Worm (Caenorhabditis elegans) whole organism, midembryonic: Measurements from ENCODE around the gene srh-245.

Experiments used
- T22C8.4 ChIP-seq: fragments of 200-800 bp; sonication (Bioruptor generic); IDR thresholded peaks from 2 replicates; pipeline ENCODE4 v1.3.6; 2022; ENCODE audit warnings: missing genetic modification characterization, missing compliant biosample characterization
- cog-1 ChIP-seq: sonication (generic microtip); optimal IDR thresholded peaks from 2 replicates; lab custom pipeline; 2016; ENCODE audit warnings: missing genetic modification characterization, missing compliant biosample characterization
- flt-1 ChIP-seq: fragments of 200-800 bp; sonication (Bioruptor generic); IDR thresholded peaks from 2 replicates; pipeline ENCODE4 v1.3.6; 2022; ENCODE audit warnings: missing genetic modification characterization, missing compliant biosample characterization
- klf-2 ChIP-seq: fragments of 200-800 bp; sonication (Bioruptor generic); conservative IDR thresholded peaks from 2 replicates; pipeline ENCODE4 v1.3.6; 2022; ENCODE audit warnings: missing genetic modification reagents, missing genetic modification characterization, missing compliant biosample characterization
- med-1 ChIP-seq: sonication (generic microtip); optimal IDR thresholded peaks from 2 replicates; lab custom pipeline; 2017; ENCODE audit warnings: missing genetic modification characterization, mild to moderate bottlenecking, missing compliant biosample characterization, antibody characterized with exemption, missing genetic modification reagents; ENCODE audit not compliant: insufficient read depth
- ref-1 ChIP-seq: fragments of 200-800 bp; sonication (Bioruptor generic); conservative IDR thresholded peaks from 2 replicates; pipeline ENCODE4 v1.3.6; 2022; ENCODE audit warnings: missing genetic modification reagents, missing genetic modification characterization, missing compliant biosample characterization
- tab-1 ChIP-seq: fragments of 200-800 bp; sonication (Bioruptor generic); IDR thresholded peaks from 2 replicates; pipeline ENCODE4 v1.3.6; 2022; ENCODE audit warnings: missing genetic modification characterization, missing compliant biosample characterization
- ztf-23 ChIP-seq: fragments of 200-800 bp; sonication (Bioruptor generic); IDR thresholded peaks from 2 replicates; pipeline ENCODE4 v1.3.6; 2022; ENCODE audit warnings: missing genetic modification reagents, missing genetic modification characterization, missing compliant biosample characterization
- ztf-29 ChIP-seq: fragments of 200-800 bp; sonication (Bioruptor generic); IDR thresholded peaks from 2 replicates; pipeline ENCODE4 v1.3.6; 2022; ENCODE audit warnings: missing genetic modification reagents, missing genetic modification characterization, missing compliant biosample characterization

srh-245 gene

DNA sequence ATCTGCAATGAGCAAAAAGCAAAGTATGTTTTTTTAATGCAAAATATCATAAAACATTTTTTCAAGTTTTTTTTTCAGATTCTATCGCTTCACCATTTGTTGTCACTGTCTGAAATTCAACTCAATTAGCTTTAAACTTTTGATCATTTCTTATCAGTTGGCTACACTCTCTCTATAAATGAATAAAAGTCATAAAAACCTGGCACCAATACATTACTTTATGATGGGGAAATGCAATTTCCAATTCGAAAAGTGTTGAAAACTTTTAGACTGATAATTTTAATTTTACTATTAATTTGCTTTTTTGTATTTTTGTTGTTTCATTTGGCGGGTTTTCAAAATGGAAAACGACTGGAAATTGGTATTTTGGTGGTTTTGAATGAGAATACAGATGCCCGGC, 28.1 kb upstream of the srh-245 start, which contains the start of gene F31F4.1:
F31F4.1 (plus strand) TSS at position 203 of the 400 bp plus-strand sequence.
- TF ChIP-seq ztf-23 (GFP tag; lab: Robert Waterston, UW) (no peak), T22C8.4 (GFP tag; lab: Robert Waterston, UW) (no peak), ztf-29 (GFP tag; lab: Robert Waterston, UW) (no peak), med-1 (GFP tag; lab: Kevin White, UChicago) (no peak), cog-1 (tag; lab: Kevin White, UChicago) (no peak), ref-1 (no peak), flt-1 (GFP tag; lab: Robert Waterston, UW) (no peak), tab-1 (no peak), klf-2 (GFP tag; lab: Robert Waterston, UW) (no peak)

DNA sequence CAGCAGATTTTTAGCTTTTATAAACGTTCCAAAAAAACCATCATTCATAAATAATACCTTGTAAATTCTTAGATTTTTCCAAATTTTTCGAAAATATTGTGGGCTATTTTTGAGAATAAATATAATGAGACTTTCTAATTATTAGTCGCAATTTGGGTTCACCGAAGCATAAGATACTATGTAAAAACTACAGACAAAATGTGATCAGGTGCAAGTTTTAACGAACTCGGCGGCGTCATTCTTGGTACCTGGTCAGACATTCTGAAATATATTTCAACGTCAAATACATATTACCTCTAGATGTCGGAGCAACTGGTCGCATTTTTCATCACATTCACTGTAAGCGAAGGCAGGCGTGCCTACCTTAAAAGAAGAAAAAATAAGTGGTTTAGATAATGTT, 26.3 kb upstream of the srh-245 start, which contains the start of gene srx-23:
srx-23 (plus strand) TSS at position 301 of the 400 bp plus-strand sequence.
- TF ChIP-seq cog-1 (tag; lab: Kevin White, UChicago) (no peak), ztf-29 (GFP tag; lab: Robert Waterston, UW) (no peak), T22C8.4 (GFP tag; lab: Robert Waterston, UW) (no peak), flt-1 (GFP tag; lab: Robert Waterston, UW) (no peak), med-1 (GFP tag; lab: Kevin White, UChicago) (no peak)

- TF ChIP-seq ztf-29 (GFP tag; lab: Robert Waterston, UW) (no peak), T22C8.4 (GFP tag; lab: Robert Waterston, UW) (no peak), ref-1 (no peak)
Measured at ce11 chrV:679663-680062, 23.9 kb upstream of the srh-245 start, which contains the start of gene srx-22. Gene srx-22, plus strand, starts transcription at chrV:679963.

DNA sequence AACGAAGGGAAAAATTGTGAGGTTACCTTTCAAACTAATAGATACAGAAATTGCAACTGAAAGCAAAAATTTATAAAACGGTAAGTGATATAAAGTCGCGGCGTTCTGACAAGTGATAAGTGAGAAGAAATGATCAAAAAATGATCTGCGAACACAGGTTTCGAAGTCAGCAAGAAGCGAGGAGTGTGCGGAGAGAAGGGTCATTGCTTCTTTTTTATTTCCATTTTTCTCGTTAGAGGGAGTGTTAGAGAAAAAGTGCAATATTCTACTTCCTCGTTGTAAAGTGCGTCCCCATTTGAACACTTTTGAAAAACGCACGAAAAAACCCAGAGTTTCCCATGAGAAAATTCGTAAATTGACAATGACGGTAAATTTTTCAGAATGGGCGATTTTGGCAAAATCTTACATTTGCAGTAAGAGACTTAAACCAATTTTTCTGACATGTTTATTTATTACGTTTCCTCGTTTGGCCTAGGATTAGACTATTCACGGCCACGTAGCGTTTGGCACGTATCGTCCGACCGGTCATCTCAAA, 20.9 kb upstream of the srh-245 start, which contains the start of the genes fbxa-72 and srx-21:
fbxa-72 (minus strand) TSS at position 204 of the 535 bp plus-strand sequence.
srx-21 (plus strand) TSS at position 485 of the 535 bp plus-strand sequence.
- TF ChIP-seq ztf-23 (GFP tag; lab: Robert Waterston, UW) (no peak), med-1 (GFP tag; lab: Kevin White, UChicago) (no peak), klf-2 (GFP tag; lab: Robert Waterston, UW) (no peak), cog-1 (tag; lab: Kevin White, UChicago) (no peak), flt-1 (GFP tag; lab: Robert Waterston, UW) (no peak), T22C8.4 (GFP tag; lab: Robert Waterston, UW) (no peak), ztf-29 (GFP tag; lab: Robert Waterston, UW) (no peak)

- TF ChIP-seq cog-1 (tag; lab: Kevin White, UChicago) = no peak
- TF ChIP-seq ztf-23 (GFP tag; lab: Robert Waterston, UW) = no peak
- no peak for TF ChIP-seq ztf-29 (GFP tag; lab: Robert Waterston, UW)
- no peak for TF ChIP-seq tab-1
- no peak for TF ChIP-seq T22C8.4 (GFP tag; lab: Robert Waterston, UW)
- TF ChIP-seq flt-1 (GFP tag; lab: Robert Waterston, UW) = no peak
- no peak for TF ChIP-seq klf-2 (GFP tag; lab: Robert Waterston, UW)
- no peak for TF ChIP-seq med-1 (GFP tag; lab: Kevin White, UChicago)
- TF ChIP-seq ref-1 = no peak
Measured at ce11 chrV:676090-676489, 20.4 kb upstream of the srh-245 start.

DNA sequence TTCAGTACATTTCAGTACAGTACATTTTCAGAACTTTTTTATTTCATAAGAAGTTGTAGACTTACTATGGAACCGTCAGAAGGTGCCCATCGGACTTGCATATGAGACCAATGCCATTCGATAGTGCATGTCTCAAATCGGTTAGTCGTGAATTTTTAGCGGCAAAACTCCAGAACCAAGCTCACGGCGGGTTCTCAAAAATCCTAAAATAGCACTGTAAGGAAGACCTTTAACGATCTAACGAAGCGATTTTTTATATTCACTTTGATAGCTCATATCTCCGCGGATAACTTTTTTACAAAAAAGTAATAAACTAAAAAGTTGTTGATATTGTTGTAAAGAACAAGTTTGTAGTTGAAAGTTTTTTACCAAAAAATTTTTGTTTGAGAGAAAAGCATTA, 18.5 kb upstream of the srh-245 start, which contains the start of gene sru-25:
sru-25 (minus strand) TSS at position 101 of the 400 bp plus-strand sequence.
- TF ChIP-seq klf-2 (GFP tag; lab: Robert Waterston, UW) = no peak
- no peak for TF ChIP-seq ztf-29 (GFP tag; lab: Robert Waterston, UW)
- TF ChIP-seq cog-1 (tag; lab: Kevin White, UChicago) = no peak
- TF ChIP-seq tab-1 = no peak
- no peak for TF ChIP-seq T22C8.4 (GFP tag; lab: Robert Waterston, UW)
- TF ChIP-seq med-1 (GFP tag; lab: Kevin White, UChicago) = no peak
- no peak for TF ChIP-seq ztf-23 (GFP tag; lab: Robert Waterston, UW)
- no peak for TF ChIP-seq ref-1
- TF ChIP-seq flt-1 (GFP tag; lab: Robert Waterston, UW) = no peak

DNA sequence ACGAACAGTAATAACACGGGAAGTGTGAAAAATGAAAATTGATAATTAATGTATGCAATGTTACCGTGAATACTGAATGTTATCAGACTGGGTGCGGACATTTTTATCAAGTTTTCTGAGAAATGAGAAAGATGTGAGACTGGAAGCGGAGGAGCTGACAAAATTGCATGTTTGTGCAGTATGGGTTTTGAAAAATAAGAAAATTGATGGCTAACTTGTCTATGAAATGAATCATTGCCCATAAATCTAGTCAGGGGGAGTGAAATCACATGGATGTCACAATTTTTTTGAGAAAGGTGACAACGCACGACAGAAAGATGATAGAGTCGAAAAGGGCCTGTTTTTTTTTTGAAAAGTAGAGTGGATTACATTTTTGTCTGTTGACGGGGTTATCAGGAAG, 15.6 kb upstream of the srh-245 start, which contains the start of gene sru-24:
sru-24 (minus strand) TSS at position 101 of the 400 bp plus-strand sequence.
- TF ChIP-seq T22C8.4 (GFP tag; lab: Robert Waterston, UW) = no peak
- no peak for TF ChIP-seq cog-1 (tag; lab: Kevin White, UChicago)
- TF ChIP-seq klf-2 (GFP tag; lab: Robert Waterston, UW) = no peak
- TF ChIP-seq ztf-23 (GFP tag; lab: Robert Waterston, UW) = no peak
- no peak for TF ChIP-seq med-1 (GFP tag; lab: Kevin White, UChicago)
- TF ChIP-seq flt-1 (GFP tag; lab: Robert Waterston, UW) = no peak
- TF ChIP-seq ztf-29 (GFP tag; lab: Robert Waterston, UW) = no peak
- TF ChIP-seq ref-1 = no peak
- TF ChIP-seq tab-1 = no peak

- TF ChIP-seq tab-1 (no peak), flt-1 (GFP tag; lab: Robert Waterston, UW) (no peak), ref-1 (no peak), ztf-29 (GFP tag; lab: Robert Waterston, UW) (no peak), klf-2 (GFP tag; lab: Robert Waterston, UW) (no peak), T22C8.4 (GFP tag; lab: Robert Waterston, UW) (no peak), ztf-23 (GFP tag; lab: Robert Waterston, UW) (no peak), cog-1 (tag; lab: Kevin White, UChicago) (no peak), med-1 (GFP tag; lab: Kevin White, UChicago) (no peak)
Measured at ce11 chrV:667459-667858, 11.7 kb upstream of the srh-245 start, which contains the start of gene nhr-180. Gene nhr-180, minus strand, starts transcription at chrV:667510.

DNA sequence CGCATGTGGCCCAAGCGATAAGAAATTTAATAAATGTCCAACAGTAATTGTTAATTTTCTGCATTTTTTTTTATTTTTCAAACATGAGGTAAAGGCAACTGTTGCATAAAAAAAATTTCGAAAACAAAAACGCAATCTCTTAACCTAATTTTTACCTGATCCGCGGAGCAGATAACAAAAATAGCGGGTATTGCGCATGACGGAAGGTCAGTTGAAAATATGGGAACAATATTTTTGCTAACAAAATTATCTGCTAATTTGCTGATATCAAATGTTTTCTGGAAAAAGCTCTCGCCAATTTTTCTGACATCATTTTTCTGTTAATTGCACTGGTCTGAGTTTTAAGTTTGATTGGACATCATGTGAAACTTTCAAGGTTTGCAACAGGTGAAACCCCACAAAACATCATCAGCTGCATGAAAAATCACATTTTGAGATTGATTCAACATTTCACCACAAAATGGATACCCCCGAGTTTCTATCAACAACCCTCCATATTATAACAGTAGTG, 8.7 kb upstream of the srh-245 start, which contains the start of the genes F31F4.11 and srh-266:
F31F4.11 (minus strand) TSS at position 101 of the 511 bp plus-strand sequence.
srh-266 (plus strand) TSS at position 461 of the 511 bp plus-strand sequence.
- TF ChIP-seq tab-1 = no peak
- TF ChIP-seq med-1 (GFP tag; lab: Kevin White, UChicago) = no peak
